Worm (Caenorhabditis elegans): ENCODE measurements around the gene cutl-21.
A peak's percentile ranks its signal among the peaks of the same experiment; 100 is the strongest.

cutl-21 gene

DNA sequence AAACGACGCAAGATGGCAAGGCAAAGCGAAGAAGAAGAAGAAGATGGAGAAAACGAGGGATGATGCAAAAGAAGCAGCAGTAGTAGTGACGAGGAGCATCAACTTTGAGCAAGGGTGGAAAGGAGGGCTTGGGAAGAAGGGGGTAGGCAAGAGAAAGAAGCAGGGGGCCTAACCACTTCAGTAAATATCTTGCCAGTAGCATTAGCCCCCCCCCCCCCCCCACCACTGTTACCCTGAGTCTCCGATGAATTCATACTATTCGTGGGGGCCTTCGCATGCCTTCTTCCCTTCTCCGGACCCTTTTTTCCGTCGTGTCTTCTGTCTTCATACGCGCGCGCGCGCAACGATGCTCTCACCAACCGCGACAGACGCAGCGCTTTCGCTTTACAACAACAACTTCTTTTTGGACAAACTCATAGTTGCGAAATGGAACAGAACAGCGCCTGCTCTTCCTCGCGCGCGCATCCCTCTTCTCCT lies 17.7 kb downstream of the cutl-21 start:
- TF ChIP-seq mcd-1 (GFP tag; IDR thresholded peaks at IDR 0.05) (peak; percentile 42), zfh-2 (GFP tag; conservative IDR thresholded peaks at IDR 0.05) (peak; percentile 97), attf-5 (GFP tag; optimal IDR thresholded peaks at IDR 0.05) (peak; percentile 10), F39B2.1 (GFP tag; IDR thresholded peaks at IDR 0.05) (no peak), cebp-1 (GFP tag; IDR thresholded peaks at IDR 0.05) (peak; percentile 47; the same call in 1 of the 2 replicates), cebp-1 (tag; optimal IDR thresholded peaks at IDR 0.05) (peak; percentile 84), dox-1 (GFP tag; IDR thresholded peaks at IDR 0.05) (0 out of 2 replicates have a peak, but pooled peaks have one; percentile 6), egrh-3 (GFP tag; IDR thresholded peaks at IDR 0.05) (peak; percentile 82; the same call in 1 of the 2 replicates), him-1 (tag; optimal IDR thresholded peaks at IDR 0.05) (no peak), K11D2.4 (GFP tag; IDR thresholded peaks at IDR 0.05) (0 out of 2 replicates have a peak, but pooled peaks have one; percentile 17), ztf-26 (tag; optimal IDR thresholded peaks at IDR 0.05) (peak; percentile 2), K12H6.12 (tag; optimal IDR thresholded peaks at IDR 0.05) (peak; percentile 62), somi-1 (GFP tag; optimal IDR thresholded peaks at IDR 0.05) (peak; percentile 28), ceh-27 (GFP tag; optimal IDR thresholded peaks at IDR 0.05) (peak; percentile 10), bed-2 (GFP tag; IDR thresholded peaks at IDR 0.05) (no peak), repo-1 (tag; optimal IDR thresholded peaks at IDR 0.05) (no peak)

DNA sequence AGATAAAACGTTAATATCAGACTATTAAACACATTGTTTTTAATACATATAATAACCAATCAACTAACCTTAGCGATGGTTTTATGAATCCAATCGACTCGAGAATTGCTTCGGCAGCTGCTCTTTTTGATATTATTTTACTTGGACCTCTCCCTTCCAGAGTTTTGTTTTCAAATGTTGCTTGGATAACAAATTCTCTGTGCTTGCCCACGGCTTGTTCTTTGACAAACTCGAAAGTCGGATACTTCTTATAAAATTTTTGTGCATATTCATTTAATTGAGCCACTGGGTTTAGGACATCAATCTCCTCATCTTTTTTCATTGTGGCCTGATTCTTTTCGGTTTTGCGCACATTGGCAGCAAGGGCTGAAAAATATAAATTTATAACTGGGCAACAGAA lies 20.9 kb downstream of the cutl-21 start, which contains the start of gene F55A4.3:
F55A4.3 (minus strand) TSS at position 101 of the 400 bp plus-strand sequence.
- TF ChIP-seq ztf-6 (GFP tag; IDR thresholded peaks at IDR 0.05) (no peak), B0019.2 (GFP tag; conservative IDR thresholded peaks at IDR 0.05) (no peak), rcor-1 (GFP tag; IDR thresholded peaks at IDR 0.05) (no peak)

DNA sequence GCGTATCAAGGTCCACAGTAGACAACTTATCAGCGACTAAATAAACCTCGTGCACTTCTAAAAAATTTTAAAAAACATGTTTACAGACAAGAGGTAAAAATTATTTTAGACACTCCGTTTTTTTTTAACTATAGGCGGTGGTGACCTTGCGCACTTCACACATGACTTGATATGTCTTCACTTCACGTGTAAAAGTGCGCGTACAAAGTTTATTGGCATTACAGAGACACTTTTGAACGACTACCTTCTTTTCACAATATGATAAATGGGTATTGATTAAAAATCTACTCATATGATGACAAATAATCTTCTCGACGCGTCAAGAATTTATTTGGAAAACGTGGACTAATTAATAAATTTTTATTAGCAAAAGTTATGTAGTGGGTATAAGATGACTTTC lies 22.6 kb downstream of the cutl-21 start:
- peak; percentile 48 for TF ChIP-seq lin-40 (tag; optimal IDR thresholded peaks at IDR 0.05)
- TF ChIP-seq snpc-1.1 (tag; optimal IDR thresholded peaks at IDR 0.05; ENCODE audit: insufficient read depth): no peak
- TF ChIP-seq ztf-26 (tag; optimal IDR thresholded peaks at IDR 0.05): peak; percentile 51

- TF ChIP-seq tlf-1 (GFP tag; optimal IDR thresholded peaks at IDR 0.05) (no peak), snpc-4 (GFP tag; optimal IDR thresholded peaks at IDR 0.05) (no peak), snpc-4 (tag; optimal IDR thresholded peaks at IDR 0.05) (peak in 3 of 4 experiments; percentile 27 to 69 (median 54)), ekl-4 (GFP tag; IDR thresholded peaks at IDR 0.05) (no peak), attf-5 (GFP tag; optimal IDR thresholded peaks at IDR 0.05) (no peak)
Measured at ce11 chrX:1027370-1027769, 23.2 kb downstream of the cutl-21 start.

DNA sequence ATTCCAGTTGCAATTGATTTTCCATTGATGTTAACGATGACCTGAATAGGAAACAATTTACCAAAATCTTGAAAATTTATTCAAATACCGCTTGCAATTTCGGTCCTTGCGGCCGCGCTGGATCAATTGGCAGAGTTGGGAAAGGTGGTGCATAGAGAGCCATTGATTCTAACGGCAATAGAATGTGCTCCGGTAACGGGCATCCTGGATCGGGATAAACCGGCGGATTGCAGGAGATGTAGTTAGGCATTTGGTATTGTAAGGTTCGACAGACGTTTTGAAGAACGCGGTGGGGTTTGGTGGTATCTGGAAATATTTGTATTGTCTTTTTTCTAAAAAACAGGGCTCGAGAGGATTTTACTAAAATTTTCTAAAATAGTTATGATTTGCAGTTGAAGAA lies 26.7 kb downstream of the cutl-21 start:
- TF ChIP-seq zim-3 (tag; optimal IDR thresholded peaks at IDR 0.05): no peak
- TF ChIP-seq B0336.3 (GFP tag; IDR thresholded peaks at IDR 0.05): no peak
- TF ChIP-seq attf-3 (GFP tag; conservative IDR thresholded peaks at IDR 0.05): no peak
- no peak for TF ChIP-seq dox-1 (GFP tag; IDR thresholded peaks at IDR 0.05)
- TF ChIP-seq rec-8 (tag; optimal IDR thresholded peaks at IDR 0.05): no peak
- no peak for TF ChIP-seq lin-26 (GFP tag; IDR thresholded peaks at IDR 0.05)
- no peak for TF ChIP-seq T26A5.8 (tag; optimal IDR thresholded peaks at IDR 0.05)
- TF ChIP-seq aptf-2 (GFP tag; conservative IDR thresholded peaks at IDR 0.05): no peak
- no peak for TF ChIP-seq mxl-1 (tag; optimal IDR thresholded peaks at IDR 0.05)
- no peak for TF ChIP-seq F49E8.2 (tag; optimal IDR thresholded peaks at IDR 0.05; ENCODE audit: insufficient read depth)
- TF ChIP-seq ztf-18 (tag; optimal IDR thresholded peaks at IDR 0.05): no peak
- no peak for TF ChIP-seq madf-3 (GFP tag; IDR thresholded peaks at IDR 0.05)
- no peak for TF ChIP-seq F22D6.2 (tag; optimal IDR thresholded peaks at IDR 0.05)
- no peak for TF ChIP-seq F57A8.1 (GFP tag; optimal IDR thresholded peaks at IDR 0.05)
- TF ChIP-seq attf-5 (GFP tag; optimal IDR thresholded peaks at IDR 0.05): no peak
- TF ChIP-seq nfya-1 (tag; optimal IDR thresholded peaks at IDR 0.05; ENCODE audit: borderline replicate concordance, insufficient read depth): no peak
- TF ChIP-seq snpc-1.1 (tag; optimal IDR thresholded peaks at IDR 0.05; ENCODE audit: insufficient read depth): no peak
